Worm (Caenorhabditis elegans): Measurements from ENCODE around the gene C05D12.4.

DNA sequence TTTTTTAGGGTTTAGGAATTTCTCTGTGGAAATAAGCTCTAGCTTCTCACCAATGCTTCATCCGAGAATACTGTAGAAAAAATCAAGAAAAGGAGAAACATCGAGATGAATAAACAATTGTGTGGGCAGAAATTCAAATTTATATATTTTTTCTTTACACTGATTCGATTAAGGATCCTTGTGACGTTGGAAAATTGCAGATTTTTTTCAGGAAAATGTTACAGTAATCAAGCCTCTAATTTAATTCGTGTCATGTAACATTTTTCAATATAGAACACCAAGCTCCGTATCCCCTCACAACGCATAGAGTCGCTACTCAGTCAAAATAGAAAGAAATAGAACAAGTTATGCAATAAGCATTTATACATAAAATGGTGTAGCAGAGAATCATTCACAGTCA lies 44.7 kb downstream of the C05D12.4 start, which contains the start of gene W02B12.16:
- no peak for TF ChIP-seq nhr-47 (tag; optimal IDR thresholded peaks at IDR 0.05)
- TF ChIP-seq unc-130 (tag; optimal IDR thresholded peaks at IDR 0.05) = no peak
- TF ChIP-seq C16A3.4 (tag; optimal IDR thresholded peaks at IDR 0.05) = no peak
- no peak for TF ChIP-seq lin-13 (GFP tag; optimal IDR thresholded peaks at IDR 0.05)

Data from whole organism, L1 larva.